Worm (Caenorhabditis elegans) whole organism, dauer: Measurements from ENCODE around the gene nhr-272.

ENCODE experiments used
- unc-62 ChIP-seq: sonication (generic microtip); optimal IDR thresholded peaks from 2 replicates; lab custom pipeline; 2017; ENCODE audit warnings: missing biosample characterization, missing genetic modification reagents, missing genetic modification characterization

nhr-272 gene

ce11 chrX:12704721-12705120 is at the start of gene nhr-272:
TSS of gene nhr-272 (minus strand) at chrX:12704821.
- no peak for TF ChIP-seq unc-62 (GFP tag; lab: Kevin White, UChicago)

ce11 chrX:12754043-12754442 is 49.4 kb upstream of the nhr-272 start:
- no peak for TF ChIP-seq unc-62 (GFP tag; lab: Kevin White, UChicago)

- no peak for TF ChIP-seq unc-62 (GFP tag; lab: Kevin White, UChicago)
Observed at ce11 chrX:12750805-12751204, 46.2 kb upstream of the nhr-272 start.

ce11 chrX:12749530-12750240 is 45.1 kb upstream of the nhr-272 start, which contains the start of gene pgp-14:
TSS of gene pgp-14 (minus strand) at chrX:12749580.
- TF ChIP-seq unc-62 (GFP tag; lab: Kevin White, UChicago) = no peak

- TF ChIP-seq unc-62 (GFP tag; lab: Kevin White, UChicago) = no peak
Observed at ce11 chrX:12738454-12738853, 33.8 kb upstream of the nhr-272 start, which contains the start of gene pgp-13. TSS of gene pgp-13 (plus strand) at chrX:12738754.

ce11 chrX:12731188-12731857 is 26.7 kb upstream of the nhr-272 start, which contains the start of gene pgp-12:
TSS of gene pgp-12 (plus strand) at chrX:12731807.
- no peak for TF ChIP-seq unc-62 (GFP tag; lab: Kevin White, UChicago)

- TF ChIP-seq unc-62 (GFP tag; lab: Kevin White, UChicago) = no peak
Observed at ce11 chrX:12730075-12730474, 25.5 kb upstream of the nhr-272 start.

- no peak for TF ChIP-seq unc-62 (GFP tag; lab: Kevin White, UChicago)
Observed at ce11 chrX:12726129-12726528, 21.5 kb upstream of the nhr-272 start.

- TF ChIP-seq unc-62 (GFP tag; lab: Kevin White, UChicago) = no peak
Observed at ce11 chrX:12721429-12721828, 16.8 kb upstream of the nhr-272 start.

- TF ChIP-seq unc-62 (GFP tag; lab: Kevin White, UChicago) = no peak
Observed at ce11 chrX:12713014-12713413, 8.4 kb upstream of the nhr-272 start.

ce11 chrX:12712353-12712752 is 7.7 kb upstream of the nhr-272 start, which contains the start of gene rgs-2:
TSS of gene rgs-2 (plus strand) at chrX:12712653.
- TF ChIP-seq unc-62 (GFP tag; lab: Kevin White, UChicago) = no peak

- no peak for TF ChIP-seq unc-62 (GFP tag; lab: Kevin White, UChicago)
Observed at ce11 chrX:12702713-12703112, 1.9 kb downstream of the nhr-272 start.

- TF ChIP-seq unc-62 (GFP tag; lab: Kevin White, UChicago) = no peak
Observed at ce11 chrX:12701963-12702362, 2.7 kb downstream of the nhr-272 start, which contains the start of gene nhr-214. TSS of gene nhr-214 (minus strand) at chrX:12702063.

- no peak for TF ChIP-seq unc-62 (GFP tag; lab: Kevin White, UChicago)
Observed at ce11 chrX:12700456-12700855, 4.2 kb downstream of the nhr-272 start, which contains the start of gene nhr-26. TSS of gene nhr-26 (minus strand) at chrX:12700465.

ce11 chrX:12693150-12693589 is 11.5 kb downstream of the nhr-272 start:
- TF ChIP-seq unc-62 (GFP tag; lab: Kevin White, UChicago) = no peak

- no peak for TF ChIP-seq unc-62 (GFP tag; lab: Kevin White, UChicago)
Observed at ce11 chrX:12691740-12692383, 12.8 kb downstream of the nhr-272 start.
